Worm (Caenorhabditis elegans): ENCODE data around the gene tag-329.

DNA sequence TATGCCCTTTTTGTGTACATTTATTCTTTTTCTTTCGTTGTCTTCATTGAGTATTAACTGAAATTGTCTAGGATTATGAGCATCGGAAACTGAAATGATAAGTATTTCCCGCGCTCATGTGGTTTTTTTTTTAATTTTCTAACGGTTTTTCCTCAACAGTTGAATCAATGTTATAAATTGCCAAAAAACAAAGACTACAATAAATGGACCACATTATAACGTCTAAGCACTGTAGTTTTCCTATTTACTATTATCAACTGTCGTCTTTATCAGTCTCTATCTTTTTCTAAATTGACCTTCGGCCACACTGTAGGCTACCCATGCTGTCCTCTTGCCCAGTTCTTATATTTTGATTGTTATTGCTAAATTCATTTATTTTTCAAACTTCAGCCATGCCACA lies 27.0 kb upstream of the tag-329 start, which contains the start of gene acs-14:
- TF ChIP-seq fax-1 (tag; optimal IDR thresholded peaks at IDR 0.05) (no peak), gmeb-2 (tag; optimal IDR thresholded peaks at IDR 0.05) (no peak)
